Worm (Caenorhabditis elegans) whole organism, L3 larva: ENCODE results near the gene nol-10.

Experiments used
- R02D3.7 ChIP-seq: fragments of 150-350 bp; optimal IDR thresholded peaks from 2 replicates; lab custom pipeline; 2014; ENCODE audit warnings: missing biosample characterization, missing genetic modification characterization
- aly-2 ChIP-seq: fragments of 150-350 bp; optimal IDR thresholded peaks from 2 replicates; lab custom pipeline; 2014; ENCODE audit warnings: missing biosample characterization, missing genetic modification characterization
- egl-5 ChIP-seq: fragments of 150-350 bp; optimal IDR thresholded peaks from 2 replicates; lab custom pipeline; 2017; ENCODE audit warnings: missing biosample characterization, missing genetic modification reagents, missing genetic modification characterization, inconsistent platforms
- nhr-11 ChIP-seq: fragments of 150-350 bp; optimal IDR thresholded peaks from 2 replicates; lab custom pipeline; 2014; ENCODE audit warnings: missing biosample characterization, missing genetic modification characterization
- nhr-237 ChIP-seq: fragments of 150-350 bp; optimal IDR thresholded peaks from 2 replicates; lab custom pipeline; 2014; ENCODE audit warnings: missing biosample characterization, missing genetic modification characterization
- nhr-25 ChIP-seq: sonication (generic microtip); optimal IDR thresholded peaks from 2 replicates; lab custom pipeline; 2017; ENCODE audit warnings: missing biosample characterization, missing genetic modification characterization
- nhr-77 ChIP-seq: fragments of 150-350 bp; optimal IDR thresholded peaks from 2 replicates; lab custom pipeline; 2014; ENCODE audit warnings: missing biosample characterization, missing genetic modification characterization
- pha-4 ChIP-seq: fragments of 150-350 bp; optimal IDR thresholded peaks from 2 replicates; lab custom pipeline; 2014; ENCODE audit warnings: missing biosample characterization, missing genetic modification reagents, missing genetic modification characterization
- unc-62 ChIP-seq: fragments of 150-350 bp; sonication (generic microtip); optimal IDR thresholded peaks from 4 replicates; lab custom pipeline; 2014; ENCODE audit warnings: missing biosample characterization, missing genetic modification reagents, missing genetic modification characterization
- zag-1 ChIP-seq: fragments of 150-350 bp; optimal IDR thresholded peaks from 2 replicates; lab custom pipeline; 2014; ENCODE audit warnings: missing biosample characterization, missing genetic modification characterization

DNA sequence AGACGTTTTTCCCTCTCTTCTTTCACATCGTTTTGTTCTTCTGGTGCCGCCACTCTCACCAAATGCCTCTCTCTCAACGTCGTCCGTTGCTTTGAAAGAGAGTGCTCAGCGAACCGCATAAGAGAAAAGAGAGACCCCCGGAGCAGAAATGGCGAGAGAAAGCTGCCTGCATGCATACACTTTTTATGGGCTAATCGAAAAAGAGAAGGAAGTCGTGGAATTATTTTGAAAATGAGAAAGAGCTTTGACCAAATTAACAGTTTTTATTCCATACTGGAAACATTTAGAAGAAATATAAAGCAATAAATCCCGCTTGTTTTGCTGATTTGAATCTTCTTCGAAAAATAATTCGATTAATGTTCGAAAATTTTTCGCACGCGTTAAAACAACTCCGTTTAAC is 40.1 kb downstream of the nol-10 start:
- TF ChIP-seq zag-1 (no peak), nhr-11 (tag; lab: Kevin White, UChicago) (no peak), nhr-237 (tag; lab: Kevin White, UChicago) (no peak), egl-5 (tag; lab: Kevin White, UChicago) (no peak), aly-2 (tag; lab: Kevin White, UChicago) (no peak), nhr-25 (tag; lab: Kevin White, UChicago) (no peak), pha-4 (tag; lab: Kevin White, UChicago) (no peak), nhr-77 (no peak), unc-62 (GFP tag; lab: Kevin White, UChicago) (no peak), R02D3.7 (no peak)
